Fruit fly (Drosophila melanogaster) S2 (cell line): ENCODE results near the gene out.

Source experiments
- CG8478 ChIP-seq: fragments of >200 bp; optimal IDR thresholded peaks from 2 replicates; lab custom pipeline; 2018
- CTCF ChIP-seq, 2 experiments: fragments of >200 bp; optimal IDR thresholded peaks; 2 replicates each; lab custom pipeline; 2018

- TF ChIP-seq CG8478 (lab: Kevin White, UChicago), result no peak
- no peak for TF ChIP-seq CTCF (optimal IDR thresholded peaks at IDR 0.05; lab: Kevin White, UChicago)
Observed at dm6 chrX:19364034-19364433, 42.1 kb upstream of the out start.
